Fruit fly (Drosophila melanogaster) whole organism, embryonic: ENCODE results near the gene phol.
A peak's percentile ranks its signal among the peaks of the same experiment; 100 is the strongest.

Experiments used
- Aef1 ChIP-seq: fragments of 200-800 bp; sonication (Bioruptor generic); IDR thresholded peaks from 3 replicates; pipeline ENCODE4 v1.3.6; 2022; ENCODE audit warnings: missing biosample characterization, missing genetic modification characterization
- CG10654 ChIP-seq: fragments of 200-800 bp; sonication (Bioruptor generic); optimal IDR thresholded peaks from 2 replicates; lab custom pipeline; 2016; ENCODE audit warnings: missing biosample characterization, missing genetic modification characterization
- CG10959 ChIP-seq: fragments of 200-800 bp; sonication (Bioruptor generic); IDR thresholded peaks from 2 replicates; pipeline ENCODE4 v1.3.6; 2022; ENCODE audit warnings: missing biosample characterization, missing genetic modification characterization
- CG11560 ChIP-seq: fragments of 200-800 bp; sonication (Bioruptor generic); IDR thresholded peaks from 3 replicates; pipeline ENCODE4 v1.3.6; 2022; ENCODE audit warnings: missing biosample characterization, missing genetic modification characterization
- CG13123 ChIP-seq: fragments of 200-800 bp; sonication (Bioruptor generic); optimal IDR thresholded peaks from 2 replicates; lab custom pipeline; 2016; ENCODE audit warnings: missing biosample characterization, missing genetic modification characterization
- CG13287 ChIP-seq: fragments of 200-800 bp; sonication (Bioruptor generic); IDR thresholded peaks from 2 replicates; pipeline ENCODE4 v1.3.6; 2022; ENCODE audit warnings: missing biosample characterization, missing genetic modification characterization; ENCODE audit not compliant: partially characterized antibody
- CG13296 ChIP-seq: fragments of 200-800 bp; sonication (Bioruptor generic); optimal IDR thresholded peaks from 3 replicates; lab custom pipeline; 2018; ENCODE audit warnings: missing biosample characterization, mild to moderate bottlenecking, missing genetic modification characterization
- CG13424 ChIP-seq: fragments of 200-800 bp; sonication (Bioruptor generic); optimal IDR thresholded peaks from 2 replicates; lab custom pipeline; 2019; ENCODE audit warnings: missing biosample characterization, mild to moderate bottlenecking, missing genetic modification characterization, moderate library complexity
- CG14965 ChIP-seq: fragments of 200-800 bp; sonication (Bioruptor generic); optimal IDR thresholded peaks from 2 replicates; lab custom pipeline; 2016; ENCODE audit warnings: missing biosample characterization, missing genetic modification characterization, borderline replicate concordance
- CG17612 ChIP-seq: fragments of 200-800 bp; sonication (Bioruptor generic); IDR thresholded peaks from 2 replicates; pipeline ENCODE4 v1.3.6; 2022; ENCODE audit warnings: missing biosample characterization, missing genetic modification characterization
- CG32532 ChIP-seq: fragments of 200-800 bp; sonication (Bioruptor generic); IDR thresholded peaks from 2 replicates; pipeline ENCODE4 v1.3.6; 2022; ENCODE audit warnings: missing biosample characterization, missing genetic modification characterization
- CG3726 ChIP-seq: fragments of 200-800 bp; sonication (Bioruptor generic); IDR thresholded peaks from 3 replicates; pipeline ENCODE4, ENCODE4 v1.3.6; 2022; ENCODE audit warnings: missing biosample characterization, missing genetic modification characterization
- CG3995 ChIP-seq: fragments of 200-800 bp; sonication (Bioruptor generic); optimal IDR thresholded peaks from 3 replicates; lab custom pipeline; 2016; ENCODE audit warnings: missing biosample characterization, missing genetic modification characterization
- CG4404 ChIP-seq: fragments of 200-800 bp; sonication (Bioruptor generic); IDR thresholded peaks from 2 replicates; pipeline ENCODE4 v1.3.6; 2022; ENCODE audit warnings: missing biosample characterization, missing genetic modification characterization
- CG6654 ChIP-seq: fragments of 200-800 bp; sonication (Bioruptor generic); optimal IDR thresholded peaks from 2 replicates; lab custom pipeline; 2017; ENCODE audit warnings: missing biosample characterization, mild to moderate bottlenecking, missing genetic modification characterization
- CG6813 ChIP-seq: fragments of 200-800 bp; sonication (Bioruptor generic); optimal IDR thresholded peaks from 2 replicates; lab custom pipeline; 2017; ENCODE audit warnings: missing biosample characterization, missing genetic modification characterization, mild to moderate bottlenecking, moderate library complexity, missing genetic modification reagents
- CG8478 ChIP-seq: fragments of >200 bp; optimal IDR thresholded peaks from 2 replicates; lab custom pipeline; 2018
- CG8765 ChIP-seq: fragments of 200-800 bp; sonication (Bioruptor generic); IDR thresholded peaks from 2 replicates; pipeline ENCODE4 v1.3.6; 2022; ENCODE audit warnings: missing biosample characterization, missing genetic modification characterization
- CG9727 ChIP-seq: fragments of 200-800 bp; sonication (Bioruptor generic); optimal IDR thresholded peaks from 3 replicates; lab custom pipeline; 2017; ENCODE audit warnings: missing biosample characterization, mild to moderate bottlenecking, missing genetic modification characterization
- CG9876 ChIP-seq: fragments of 200-800 bp; sonication (Bioruptor generic); optimal IDR thresholded peaks from 2 replicates; lab custom pipeline; 2016; ENCODE audit warnings: missing biosample characterization, missing genetic modification characterization
- Chrac-16 ChIP-seq: fragments of 200-800 bp; sonication (Bioruptor generic); optimal IDR thresholded peaks from 3 replicates; lab custom pipeline; 2016; ENCODE audit warnings: missing biosample characterization, missing genetic modification characterization
- Dad ChIP-seq: fragments of 200-800 bp; sonication (Bioruptor generic); optimal IDR thresholded peaks from 3 replicates; lab custom pipeline; 2016; ENCODE audit warnings: missing biosample characterization, missing genetic modification characterization
- Dbx ChIP-seq: fragments of 200-800 bp; sonication (Bioruptor generic); IDR thresholded peaks from 3 replicates; pipeline ENCODE4 v1.3.6; 2022; ENCODE audit warnings: missing biosample characterization, missing genetic modification characterization
- E2f1 ChIP-seq: fragments of 200-800 bp; sonication (Bioruptor generic); IDR thresholded peaks from 2 replicates; pipeline ENCODE4 v1.3.6; 2022; ENCODE audit warnings: missing biosample characterization, missing genetic modification characterization
- Gug ChIP-seq: fragments of 200-800 bp; sonication (Bioruptor generic); IDR thresholded peaks from 4 replicates; pipeline ENCODE4 v1.3.6; 2022; ENCODE audit warnings: missing biosample characterization, missing genetic modification characterization
- Lpt ChIP-seq: fragments of >200 bp; optimal IDR thresholded peaks from 2 replicates; lab custom pipeline; 2018; ENCODE audit warnings: missing biosample characterization, missing genetic modification characterization
- Scr ChIP-seq: fragments of 200-800 bp; sonication (Bioruptor generic); IDR thresholded peaks from 2 replicates; pipeline ENCODE4 v1.3.6; 2022; ENCODE audit warnings: missing biosample characterization, missing genetic modification characterization; ENCODE audit not compliant: partially characterized antibody
- Side ChIP-seq: fragments of 200-800 bp; sonication (Bioruptor generic); optimal IDR thresholded peaks from 2 replicates; lab custom pipeline; 2016; ENCODE audit warnings: missing biosample characterization, missing genetic modification characterization
- ash1 ChIP-seq: fragments of 200-800 bp; sonication (Bioruptor generic); optimal IDR thresholded peaks from 2 replicates; lab custom pipeline; 2018; ENCODE audit warnings: missing biosample characterization, mild to moderate bottlenecking, missing genetic modification characterization
- ci ChIP-seq: fragments of 200-800 bp; sonication (Bioruptor generic); IDR thresholded peaks from 3 replicates; pipeline ENCODE4 v1.3.6; 2022; ENCODE audit warnings: missing biosample characterization, missing genetic modification characterization
- corto ChIP-seq: fragments of 200-800 bp; sonication (Bioruptor generic); optimal IDR thresholded peaks from 2 replicates; lab custom pipeline; 2016; ENCODE audit warnings: missing biosample characterization, mild to moderate bottlenecking, missing genetic modification characterization, moderate library complexity
- dmrt11E ChIP-seq: fragments of 200-800 bp; sonication (Bioruptor generic); optimal IDR thresholded peaks from 3 replicates; lab custom pipeline; 2018; ENCODE audit warnings: missing biosample characterization, mild to moderate bottlenecking, missing genetic modification characterization, moderate library complexity
- ems ChIP-seq: fragments of 200-800 bp; sonication (Bioruptor generic); optimal IDR thresholded peaks from 3 replicates; lab custom pipeline; 2016; ENCODE audit warnings: missing biosample characterization, missing genetic modification characterization
- esg ChIP-seq: fragments of 200-800 bp; sonication (Bioruptor generic); conservative IDR thresholded peaks from 2 replicates; pipeline ENCODE4 v1.3.6; 2022; ENCODE audit warnings: missing biosample characterization, missing genetic modification characterization
- fd96Cb ChIP-seq: fragments of 200-800 bp; sonication (Bioruptor generic); optimal IDR thresholded peaks from 2 replicates; lab custom pipeline; 2018; ENCODE audit warnings: missing biosample characterization, mild to moderate bottlenecking, missing genetic modification characterization, moderate library complexity
- gce ChIP-seq: fragments of 200-800 bp; sonication (Bioruptor generic); IDR thresholded peaks from 3 replicates; pipeline ENCODE4 v1.3.6; 2022; ENCODE audit warnings: missing biosample characterization, missing genetic modification characterization
- gsb-n ChIP-seq: fragments of 200-800 bp; sonication (Bioruptor generic); optimal IDR thresholded peaks from 3 replicates; lab custom pipeline; 2018; ENCODE audit warnings: missing biosample characterization, mild to moderate bottlenecking, missing genetic modification characterization
- gt ChIP-seq: fragments of 200-800 bp; sonication (Bioruptor generic); IDR thresholded peaks from 2 replicates; pipeline ENCODE4 v1.3.6; 2022; ENCODE audit warnings: missing biosample characterization, missing genetic modification characterization
- her ChIP-seq: fragments of 200-800 bp; sonication (Bioruptor generic); optimal IDR thresholded peaks from 2 replicates; lab custom pipeline; 2016; ENCODE audit warnings: missing biosample characterization, missing genetic modification characterization
- hkb ChIP-seq, 2 experiments: fragments of 200-800 bp in 1 of 2; fragments of >200 bp in 1 of 2; sonication (Bioruptor generic) in 1 of 2; IDR thresholded peaks in 1 of 2; optimal IDR thresholded peaks in 1 of 2; 2 replicates each; pipeline versions ENCODE4 v1.3.6 to Lab custom; 2017 to 2022; ENCODE audit warnings: missing biosample characterization in 1 of 2, missing genetic modification characterization in 1 of 2
- klu ChIP-seq: fragments of 200-800 bp; sonication (Bioruptor generic); IDR thresholded peaks from 2 replicates; pipeline ENCODE4 v1.3.6; 2022; ENCODE audit warnings: missing biosample characterization, missing genetic modification characterization
- nerfin-2 ChIP-seq: fragments of 200-800 bp; sonication (Bioruptor generic); IDR thresholded peaks from 2 replicates; pipeline ENCODE4 v1.3.6; 2022; ENCODE audit warnings: missing biosample characterization, missing genetic modification characterization; ENCODE audit not compliant: partially characterized antibody
- pb ChIP-seq: fragments of 200-800 bp; sonication (Bioruptor generic); optimal IDR thresholded peaks from 3 replicates; lab custom pipeline; 2016; ENCODE audit warnings: missing biosample characterization, missing genetic modification characterization
- pho ChIP-seq: fragments of 200-800 bp; sonication (Bioruptor generic); optimal IDR thresholded peaks from 2 replicates; lab custom pipeline; 2016; ENCODE audit warnings: missing biosample characterization, missing genetic modification characterization
- phol ChIP-seq: fragments of 200-800 bp; sonication (Bioruptor generic); optimal IDR thresholded peaks from 3 replicates; lab custom pipeline; 2018; ENCODE audit warnings: missing biosample characterization, mild to moderate bottlenecking, missing genetic modification characterization, moderate library complexity
- pnt ChIP-seq: fragments of 200-800 bp; sonication (Bioruptor generic); optimal IDR thresholded peaks from 3 replicates; lab custom pipeline; 2016; ENCODE audit warnings: missing biosample characterization, missing genetic modification characterization
- ranshi ChIP-seq: fragments of 200-800 bp; sonication (Bioruptor generic); IDR thresholded peaks from 2 replicates; pipeline ENCODE4 v1.3.6; 2022; ENCODE audit warnings: missing biosample characterization, missing genetic modification characterization
- repo ChIP-seq: fragments of 200-800 bp; sonication (Bioruptor generic); optimal IDR thresholded peaks from 2 replicates; lab custom pipeline; 2016; ENCODE audit warnings: missing biosample characterization, missing genetic modification characterization
- rib ChIP-seq: fragments of 200-800 bp; sonication (Bioruptor generic); IDR thresholded peaks from 2 replicates; pipeline ENCODE4 v1.3.6; 2022; ENCODE audit warnings: missing biosample characterization, missing genetic modification characterization
- sens-2 ChIP-seq: fragments of 200-800 bp; sonication (Bioruptor generic); IDR thresholded peaks from 2 replicates; pipeline ENCODE4 v1.3.6; 2022; ENCODE audit warnings: missing biosample characterization, missing genetic modification characterization
- sna ChIP-seq: fragments of 200-800 bp; sonication (Bioruptor generic); IDR thresholded peaks from 2 replicates; pipeline ENCODE4 v1.3.6; 2022; ENCODE audit warnings: missing biosample characterization, missing genetic modification characterization; ENCODE audit not compliant: partially characterized antibody
- sob ChIP-seq: fragments of 200-800 bp; sonication (Bioruptor generic); IDR thresholded peaks from 2 replicates; pipeline ENCODE4 v1.3.6; 2022; ENCODE audit warnings: missing biosample characterization, missing genetic modification characterization
- usp ChIP-seq: fragments of >200 bp; optimal IDR thresholded peaks from 2 replicates; lab custom pipeline; 2017; ENCODE audit warnings: missing biosample characterization, missing genetic modification characterization

phol gene

DNA sequence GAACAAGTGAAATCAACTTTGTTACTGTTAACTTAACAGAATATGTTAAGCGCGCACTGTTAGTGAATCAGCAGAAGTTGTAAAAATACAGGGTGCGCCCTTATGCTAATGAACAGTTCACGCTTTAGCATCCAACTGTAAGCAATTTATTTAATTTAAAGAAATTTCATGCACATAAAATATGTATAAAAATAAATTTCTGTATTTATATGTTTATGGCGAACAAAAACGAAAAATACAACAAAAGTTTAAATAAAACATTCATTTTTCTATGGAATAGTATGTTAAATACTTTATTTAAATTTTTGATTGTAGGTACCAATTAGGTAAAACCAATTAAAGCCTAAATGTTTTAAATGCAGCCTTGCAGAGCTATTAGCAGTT, 31.6 kb downstream of the phol start (continued):
- peak; percentile 65 for TF ChIP-seq CG13424 (tag; lab: Kevin White, UChicago)
- no peak for TF ChIP-seq rib (GFP tag; lab: Robert Waterston, UW)
- TF ChIP-seq her = no peak
- no peak for TF ChIP-seq CG17612 (GFP tag; lab: Robert Waterston, UW)
- TF ChIP-seq phol (tag; lab: Kevin White, UChicago) = peak; percentile 32
- no peak for TF ChIP-seq corto
- TF ChIP-seq usp (GFP tag; lab: Kevin White, UChicago) = no peak
- TF ChIP-seq CG11560 (tag; lab: Robert Waterston, UW) = no peak
- no peak for TF ChIP-seq CG3726 (GFP tag; lab: Robert Waterston, UW)
- peak; percentile 48 for TF ChIP-seq CG9727 (GFP tag; lab: Kevin White, UChicago)
- TF ChIP-seq gt (GFP tag; lab: Robert Waterston, UW) = no peak
- no peak for TF ChIP-seq CG8478 (lab: Kevin White, UChicago)
- TF ChIP-seq Gug = no peak; the same call in 3 of the 4 replicates
- TF ChIP-seq pho = no peak
- no peak for TF ChIP-seq Lpt (GFP tag; lab: Kevin White, UChicago)
- no peak for TF ChIP-seq CG10959
- no peak for TF ChIP-seq Dad (GFP tag; lab: Kevin White, UChicago)
- no peak for TF ChIP-seq CG14965 (GFP tag; lab: Kevin White, UChicago)
- TF ChIP-seq klu (GFP tag; lab: Robert Waterston, UW) = no peak
- TF ChIP-seq dmrt11E (tag; lab: Kevin White, UChicago) = peak; percentile 27
- TF ChIP-seq ems = no peak
- TF ChIP-seq gce (GFP tag; lab: Robert Waterston, UW) = no peak
- no peak for TF ChIP-seq CG6654 (GFP tag; lab: Kevin White, UChicago)
- no peak for TF ChIP-seq pnt (GFP tag; lab: Kevin White, UChicago)
- TF ChIP-seq sna = no peak
- TF ChIP-seq CG6813 (GFP tag; lab: Kevin White, UChicago) = no peak
- peak; percentile 66; the same call in 1 of the 2 replicates for TF ChIP-seq CG32532 (GFP tag; lab: Robert Waterston, UW)
- TF ChIP-seq Dbx (GFP tag; lab: Robert Waterston, UW) = peak; percentile 24; the same call in 1 of the 3 replicates
- TF ChIP-seq CG3995 = peak; percentile 27
- no peak for TF ChIP-seq Aef1 (GFP tag; lab: Robert Waterston, UW)
- no peak for TF ChIP-seq ci
- TF ChIP-seq hkb (optimal IDR thresholded peaks at IDR 0.05; lab: Kevin White, UChicago) = no peak
- peak; percentile 45 for TF ChIP-seq hkb (GFP tag; IDR thresholded peaks at IDR 0.05; lab: Robert Waterston, UW)
- TF ChIP-seq CG8765 (GFP tag; lab: Robert Waterston, UW) = no peak
- TF ChIP-seq fd96Cb = no peak
- TF ChIP-seq CG9876 (GFP tag; lab: Kevin White, UChicago) = no peak
- TF ChIP-seq sens-2 (GFP tag; lab: Robert Waterston, UW) = no peak
- no peak for TF ChIP-seq CG13287
- TF ChIP-seq pb = no peak
- 0 out of 2 replicates have a peak, but pooled peaks have one; percentile 7 for TF ChIP-seq ranshi
- no peak for TF ChIP-seq sob (GFP tag; lab: Robert Waterston, UW)
- no peak for TF ChIP-seq CG4404
- TF ChIP-seq CG13296 = peak; percentile 42
- no peak for TF ChIP-seq CG10654 (GFP tag; lab: Kevin White, UChicago)
- TF ChIP-seq Chrac-16 = no peak
- TF ChIP-seq ash1 (GFP tag; lab: Kevin White, UChicago) = no peak
- no peak for TF ChIP-seq nerfin-2
- peak; percentile 45 for TF ChIP-seq gsb-n (tag; lab: Kevin White, UChicago)
- TF ChIP-seq repo (GFP tag; lab: Kevin White, UChicago) = no peak
- TF ChIP-seq esg (GFP tag; lab: Robert Waterston, UW) = no peak
- TF ChIP-seq Scr (GFP tag; lab: Robert Waterston, UW) = no peak
- no peak for TF ChIP-seq CG13123 (GFP tag; lab: Kevin White, UChicago)
- no peak for TF ChIP-seq E2f1 (GFP tag; lab: Robert Waterston, UW)
- no peak for TF ChIP-seq Side (GFP tag; lab: Kevin White, UChicago)
